Worm (Caenorhabditis elegans) whole organism, L2 larva: ENCODE measurements around the gene avr-15.

Source experiments
- C34F6.9 ChIP-seq: fragments of 150-350 bp; optimal IDR thresholded peaks from 2 replicates; lab custom pipeline; 2014; ENCODE audit warnings: missing biosample characterization, missing genetic modification characterization
- F13H6.1 ChIP-seq: sonication (generic microtip); optimal IDR thresholded peaks from 2 replicates; lab custom pipeline; 2016; ENCODE audit warnings: missing genetic modification characterization, missing compliant biosample characterization
- R02D3.7 ChIP-seq: fragments of 150-350 bp; optimal IDR thresholded peaks from 2 replicates; lab custom pipeline; 2014; ENCODE audit warnings: missing biosample characterization, missing genetic modification characterization
- Y55F3AM.14 ChIP-seq: fragments of 200-800 bp; sonication (Bioruptor generic); optimal IDR thresholded peaks from 2 replicates; lab custom pipeline; 2018; ENCODE audit warnings: mild to moderate bottlenecking, missing genetic modification characterization, missing compliant biosample characterization
- ZK546.5 ChIP-seq: sonication (generic microtip); optimal IDR thresholded peaks from 2 replicates; lab custom pipeline; 2017; ENCODE audit warnings: missing biosample characterization, missing genetic modification characterization
- alr-1 ChIP-seq: fragments of 150-350 bp; optimal IDR thresholded peaks from 2 replicates; lab custom pipeline; 2014; ENCODE audit warnings: missing biosample characterization, missing genetic modification characterization
- aly-2 ChIP-seq: fragments of 150-350 bp; optimal IDR thresholded peaks from 2 replicates; lab custom pipeline; 2014; ENCODE audit warnings: missing biosample characterization, missing genetic modification characterization
- ama-1 ChIP-seq: fragments of 150-350 bp; optimal IDR thresholded peaks from 2 replicates; lab custom pipeline; 2018; ENCODE audit warnings: inconsistent platforms
- blmp-1 ChIP-seq: sonication (generic microtip); optimal IDR thresholded peaks from 2 replicates; lab custom pipeline; 2017; ENCODE audit warnings: missing genetic modification characterization, mild to moderate bottlenecking, missing compliant biosample characterization, antibody characterized with exemption, moderate library complexity; ENCODE audit not compliant: insufficient read depth
- ceh-16 ChIP-seq: fragments of 150-350 bp; optimal IDR thresholded peaks from 2 replicates; lab custom pipeline; 2014; ENCODE audit warnings: missing biosample characterization, missing genetic modification characterization
- ceh-82 ChIP-seq: fragments of 150-350 bp; optimal IDR thresholded peaks from 2 replicates; lab custom pipeline; 2014; ENCODE audit warnings: missing biosample characterization, missing genetic modification characterization
- crh-2 ChIP-seq: sonication (generic microtip); optimal IDR thresholded peaks from 2 replicates; lab custom pipeline; 2017; ENCODE audit warnings: missing biosample characterization, missing genetic modification characterization
- dmd-4 ChIP-seq: sonication (generic microtip); optimal IDR thresholded peaks from 2 replicates; lab custom pipeline; 2017; ENCODE audit warnings: missing biosample characterization, missing genetic modification characterization
- egl-27 ChIP-seq: sonication (generic microtip); optimal IDR thresholded peaks from 3 replicates; lab custom pipeline; 2017; ENCODE audit warnings: missing biosample characterization, missing genetic modification reagents, missing genetic modification characterization
- elt-1 ChIP-seq: fragments of 150-350 bp; optimal IDR thresholded peaks from 2 replicates; lab custom pipeline; 2014; ENCODE audit warnings: missing biosample characterization, missing genetic modification characterization
- elt-3 ChIP-seq: sonication (generic microtip); optimal IDR thresholded peaks from 2 replicates; lab custom pipeline; 2017; ENCODE audit warnings: missing biosample characterization, missing genetic modification characterization
- fos-1 ChIP-seq: fragments of 150-350 bp; optimal IDR thresholded peaks from 2 replicates; lab custom pipeline; 2014; ENCODE audit warnings: missing biosample characterization, missing genetic modification characterization
- gmeb-1 ChIP-seq: fragments of 150-350 bp; optimal IDR thresholded peaks from 2 replicates; lab custom pipeline; 2014; ENCODE audit warnings: missing biosample characterization, missing genetic modification characterization
- lin-11 ChIP-seq: fragments of 150-350 bp; sonication (generic microtip); optimal IDR thresholded peaks from 2 replicates; lab custom pipeline; 2014; ENCODE audit warnings: missing biosample characterization, missing genetic modification characterization, inconsistent platforms, mixed read lengths
- lin-13 ChIP-seq: fragments of 150-350 bp; optimal IDR thresholded peaks from 2 replicates; lab custom pipeline; 2014; ENCODE audit warnings: missing biosample characterization, missing genetic modification reagents, missing genetic modification characterization
- lin-39 ChIP-seq: fragments of 150-350 bp; optimal IDR thresholded peaks from 2 replicates; lab custom pipeline; 2014; ENCODE audit warnings: missing biosample characterization, missing genetic modification reagents, missing genetic modification characterization
- lsy-2 ChIP-seq, 2 experiments: fragments of 150-350 bp in 1 of 2; sonication (generic microtip) in 1 of 2; optimal IDR thresholded peaks; 2 replicates each; lab custom pipeline; 2014 to 2017; ENCODE audit warnings: missing biosample characterization in 2 of 2, missing genetic modification characterization in 2 of 2
- mab-5 ChIP-seq: fragments of 150-350 bp; optimal IDR thresholded peaks from 2 replicates; lab custom pipeline; 2014; ENCODE audit warnings: missing biosample characterization, missing genetic modification characterization
- mbf-1 ChIP-seq: sonication (generic microtip); optimal IDR thresholded peaks from 2 replicates; lab custom pipeline; 2017; ENCODE audit warnings: missing biosample characterization, missing genetic modification characterization
- mdl-1 ChIP-seq, 2 experiments: fragments of 150-350 bp in 1 of 2; sonication (generic microtip) in 1 of 2; optimal IDR thresholded peaks; 2 replicates each; lab custom pipeline; 2017; ENCODE audit warnings: missing biosample characterization in 2 of 2, missing genetic modification characterization in 2 of 2
- nhr-10 ChIP-seq: sonication (generic microtip); optimal IDR thresholded peaks from 2 replicates; lab custom pipeline; 2017; ENCODE audit warnings: missing biosample characterization, missing genetic modification characterization
- nhr-11 ChIP-seq: fragments of 150-350 bp; optimal IDR thresholded peaks from 2 replicates; lab custom pipeline; 2014; ENCODE audit warnings: missing biosample characterization, missing genetic modification characterization
- nhr-12 ChIP-seq: fragments of 150-350 bp; optimal IDR thresholded peaks from 2 replicates; lab custom pipeline; 2014; ENCODE audit warnings: missing biosample characterization, missing genetic modification characterization
- nhr-129 ChIP-seq: fragments of 150-350 bp; optimal IDR thresholded peaks from 2 replicates; lab custom pipeline; 2014; ENCODE audit warnings: missing biosample characterization, missing genetic modification characterization
- nhr-21 ChIP-seq: fragments of 150-350 bp; optimal IDR thresholded peaks from 2 replicates; lab custom pipeline; 2014; ENCODE audit warnings: missing biosample characterization, missing genetic modification characterization
- nhr-23 ChIP-seq: fragments of 150-350 bp; optimal IDR thresholded peaks from 2 replicates; lab custom pipeline; 2014; ENCODE audit warnings: missing biosample characterization, missing genetic modification reagents, missing genetic modification characterization
- nhr-237 ChIP-seq: fragments of 150-350 bp; optimal IDR thresholded peaks from 2 replicates; lab custom pipeline; 2014; ENCODE audit warnings: missing biosample characterization, missing genetic modification characterization
- nhr-25 ChIP-seq: fragments of 150-350 bp; sonication (generic microtip); optimal IDR thresholded peaks from 3 replicates; lab custom pipeline; 2014; ENCODE audit warnings: missing biosample characterization, missing genetic modification characterization
- nhr-6 ChIP-seq: fragments of 150-350 bp; optimal IDR thresholded peaks from 2 replicates; lab custom pipeline; 2014; ENCODE audit warnings: missing biosample characterization, missing genetic modification characterization
- nhr-77 ChIP-seq: fragments of 150-350 bp; optimal IDR thresholded peaks from 2 replicates; lab custom pipeline; 2014; ENCODE audit warnings: missing biosample characterization, missing genetic modification characterization
- peb-1 ChIP-seq: fragments of 150-350 bp; optimal IDR thresholded peaks from 2 replicates; lab custom pipeline; 2014; ENCODE audit warnings: missing biosample characterization, missing genetic modification characterization
- sem-4 ChIP-seq: fragments of 150-350 bp; optimal IDR thresholded peaks from 2 replicates; lab custom pipeline; 2014; ENCODE audit warnings: missing biosample characterization, missing genetic modification reagents, missing genetic modification characterization
- skn-1 ChIP-seq: sonication (generic microtip); optimal IDR thresholded peaks from 2 replicates; lab custom pipeline; 2017; ENCODE audit warnings: missing biosample characterization, missing genetic modification characterization
- sma-3 ChIP-seq: sonication (generic microtip); optimal IDR thresholded peaks from 2 replicates; lab custom pipeline; 2016; ENCODE audit warnings: missing genetic modification reagents, missing genetic modification characterization, missing compliant biosample characterization
- sma-9 ChIP-seq, 2 experiments: fragments of 150-350 bp in 1 of 2; sonication (generic microtip) in 1 of 2; optimal IDR thresholded peaks; 2 replicates each; lab custom pipeline; 2014 to 2016; ENCODE audit warnings: missing genetic modification characterization in 2 of 2, mild to moderate bottlenecking in 1 of 2, missing biosample characterization in 1 of 2, missing compliant biosample characterization in 1 of 2, missing genetic modification reagents in 1 of 2, moderate library complexity in 1 of 2
- snpc-4 ChIP-seq: fragments of 150-350 bp; optimal IDR thresholded peaks from 2 replicates; lab custom pipeline; 2014; ENCODE audit warnings: missing biosample characterization, missing genetic modification characterization
- unc-39 ChIP-seq: fragments of 150-350 bp; optimal IDR thresholded peaks from 2 replicates; lab custom pipeline; 2014; ENCODE audit warnings: missing biosample characterization, missing genetic modification characterization
- unc-55 ChIP-seq: fragments of 150-350 bp; sonication (generic microtip); optimal IDR thresholded peaks from 3 replicates; lab custom pipeline; 2014; ENCODE audit warnings: missing biosample characterization, missing genetic modification reagents, missing genetic modification characterization
- unc-62 ChIP-seq: fragments of 150-350 bp; optimal IDR thresholded peaks from 2 replicates; lab custom pipeline; 2014; ENCODE audit warnings: missing biosample characterization, missing genetic modification reagents, missing genetic modification characterization
- zag-1 ChIP-seq: fragments of 150-350 bp; optimal IDR thresholded peaks from 2 replicates; lab custom pipeline; 2014; ENCODE audit warnings: missing biosample characterization, missing genetic modification characterization
- ztf-1 ChIP-seq: fragments of 200-800 bp; sonication (Bioruptor generic); conservative IDR thresholded peaks from 2 replicates; pipeline ENCODE4 v1.3.6; 2022; ENCODE audit warnings: missing genetic modification characterization, missing compliant biosample characterization
- ztf-11 ChIP-seq: sonication (generic microtip); optimal IDR thresholded peaks from 2 replicates; lab custom pipeline; 2017; ENCODE audit warnings: missing biosample characterization, missing genetic modification characterization
- ztf-4 ChIP-seq: fragments of 150-350 bp; optimal IDR thresholded peaks from 2 replicates; lab custom pipeline; 2014; ENCODE audit warnings: missing biosample characterization, missing genetic modification characterization

avr-15 gene

DNA sequence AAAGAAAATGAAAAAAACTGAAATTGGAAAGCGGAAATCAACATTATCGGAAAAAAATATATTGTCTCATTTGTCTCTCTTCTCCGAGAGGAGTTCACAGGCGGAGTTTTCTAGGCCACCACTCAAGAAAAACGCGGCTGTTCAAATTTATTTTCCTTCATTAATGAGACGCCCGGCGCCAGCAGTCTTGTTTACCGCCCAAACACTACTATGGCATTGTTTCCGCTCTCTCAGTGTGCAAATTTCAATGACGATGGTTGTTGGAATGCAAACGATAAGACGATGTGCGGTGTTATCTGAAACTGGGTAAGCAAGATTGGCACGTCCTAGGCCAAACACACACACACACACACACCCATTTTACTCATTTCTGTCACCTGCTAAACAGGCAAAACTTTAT, 45.2 kb upstream of the avr-15 start, which contains the start of gene cav-2 (continued):
- peak; percentile 58 to 83 for TF ChIP-seq lsy-2 (tag; optimal IDR thresholded peaks at IDR 0.05; lab: Kevin White, UChicago)

ce11 chrV:13556297-13556696, 44.8 kb upstream of the avr-15 start, which contains the start of gene C56A3.6:
C56A3.6 (minus strand) TSS chrV:13556397.
- TF ChIP-seq ceh-16 (tag; lab: Kevin White, UChicago) (no peak), gmeb-1 (tag; lab: Kevin White, UChicago) (no peak), unc-39 (no peak), nhr-21 (tag; lab: Kevin White, UChicago) (no peak), R02D3.7 (tag; lab: Kevin White, UChicago) (no peak), C34F6.9 (tag; lab: Kevin White, UChicago) (no peak), alr-1 (no peak), Y55F3AM.14 (GFP tag; lab: Kevin White, UChicago) (no peak), ZK546.5 (tag; lab: Kevin White, UChicago) (no peak), nhr-77 (tag; lab: Kevin White, UChicago) (no peak), nhr-6 (tag; lab: Kevin White, UChicago) (no peak), skn-1 (tag; lab: Kevin White, UChicago) (no peak), nhr-11 (tag; lab: Kevin White, UChicago) (no peak), zag-1 (tag; lab: Kevin White, UChicago) (no peak), aly-2 (tag; lab: Kevin White, UChicago) (no peak), lsy-2 (tag; optimal IDR thresholded peaks at IDR 0.05; lab: Kevin White, UChicago) (no peak), nhr-12 (tag; lab: Kevin White, UChicago) (no peak)
- TF ChIP-seq, all 48 proteins: peak for 0

ce11 chrV:13551601-13552000, 40.1 kb upstream of the avr-15 start, which contains the start of the genes C56A3.4 and C56A3.5:
C56A3.4 (minus strand) TSS chrV:13551754.
C56A3.5 (plus strand) TSS chrV:13551967.
- no peak for TF ChIP-seq elt-1
- TF ChIP-seq mab-5: no peak
- no peak for TF ChIP-seq elt-3 (tag; lab: Kevin White, UChicago)
- TF ChIP-seq sma-3: peak; percentile 30
- no peak for TF ChIP-seq unc-39
- no peak for TF ChIP-seq ztf-4 (tag; lab: Kevin White, UChicago)
- TF ChIP-seq gmeb-1 (tag; lab: Kevin White, UChicago): peak; percentile 64
- TF ChIP-seq zag-1 (tag; lab: Kevin White, UChicago): no peak
- no peak for TF ChIP-seq sem-4 (tag; lab: Kevin White, UChicago)
- TF ChIP-seq nhr-77 (tag; lab: Kevin White, UChicago): no peak
- no peak for TF ChIP-seq nhr-21 (tag; lab: Kevin White, UChicago)
- TF ChIP-seq R02D3.7 (tag; lab: Kevin White, UChicago): no peak
- no peak for TF ChIP-seq blmp-1 (tag; lab: Kevin White, UChicago)
- TF ChIP-seq nhr-237 (tag; lab: Kevin White, UChicago): no peak
- TF ChIP-seq F13H6.1: no peak
- TF ChIP-seq lin-11: no peak
- no peak for TF ChIP-seq mdl-1 (tag; optimal IDR thresholded peaks at IDR 0.05; lab: Kevin White, UChicago)
- TF ChIP-seq nhr-10 (tag; lab: Kevin White, UChicago): no peak
- peak; percentile 54 for TF ChIP-seq crh-2 (tag; lab: Kevin White, UChicago)
- TF ChIP-seq nhr-23: no peak
- peak; percentile 43 to 67 for TF ChIP-seq lsy-2 (tag; optimal IDR thresholded peaks at IDR 0.05; lab: Kevin White, UChicago)
- TF ChIP-seq fos-1 (tag; lab: Kevin White, UChicago): peak; percentile 50
- TF ChIP-seq lin-39 (tag; lab: Kevin White, UChicago): no peak
- TF ChIP-seq ceh-82: no peak
- TF ChIP-seq ztf-11 (tag; lab: Kevin White, UChicago): no peak
- peak; percentile 82 for TF ChIP-seq C34F6.9 (tag; lab: Kevin White, UChicago)
- no peak for TF ChIP-seq nhr-25 (tag; lab: Kevin White, UChicago)
- peak; percentile 67 for TF ChIP-seq unc-55
- no peak for TF ChIP-seq ZK546.5 (tag; lab: Kevin White, UChicago)
- peak; percentile 54 for TF ChIP-seq sma-9 (GFP tag; optimal IDR thresholded peaks at IDR 0.05; lab: Kevin White, UChicago)
- no peak for TF ChIP-seq sma-9 (tag; optimal IDR thresholded peaks at IDR 0.05; lab: Kevin White, UChicago)
- TF ChIP-seq egl-27 (tag; lab: Kevin White, UChicago): no peak
- TF ChIP-seq skn-1 (tag; lab: Kevin White, UChicago): peak; percentile 7
- TF ChIP-seq ztf-1 (GFP tag; lab: Robert Waterston, UW): no peak
- no peak for TF ChIP-seq mbf-1 (tag; lab: Kevin White, UChicago)
- TF ChIP-seq nhr-12 (tag; lab: Kevin White, UChicago): no peak
- TF ChIP-seq ama-1 (lab: Kevin White, UChicago): no peak
- no peak for TF ChIP-seq dmd-4 (tag; lab: Kevin White, UChicago)
- peak; percentile 60 for TF ChIP-seq nhr-129 (tag; lab: Kevin White, UChicago)
- no peak for TF ChIP-seq Y55F3AM.14 (GFP tag; lab: Kevin White, UChicago)
- peak; percentile 1 for TF ChIP-seq lin-13
- no peak for TF ChIP-seq nhr-6 (tag; lab: Kevin White, UChicago)
- TF ChIP-seq nhr-11 (tag; lab: Kevin White, UChicago): no peak
- no peak for TF ChIP-seq alr-1
- no peak for TF ChIP-seq unc-62 (GFP tag; lab: Kevin White, UChicago)
- TF ChIP-seq peb-1 (tag; lab: Kevin White, UChicago): no peak
- TF ChIP-seq snpc-4 (tag; lab: Kevin White, UChicago): peak; percentile 14
- no peak for TF ChIP-seq aly-2 (tag; lab: Kevin White, UChicago)
